Fruit fly (Drosophila melanogaster) whole organism, embryonic: ENCODE measurements around the gene pyd.

ENCODE experiments used
- ATbp ChIP-seq: fragments of 200-800 bp; sonication (Bioruptor generic); optimal IDR thresholded peaks from 2 replicates; lab custom pipeline; 2017; ENCODE audit warnings: missing biosample characterization, mild to moderate bottlenecking, missing genetic modification characterization, missing genetic modification reagents
- CG10274 ChIP-seq: fragments of 200-800 bp; sonication (Bioruptor generic); optimal IDR thresholded peaks from 3 replicates; lab custom pipeline; 2017; ENCODE audit warnings: missing biosample characterization, mild to moderate bottlenecking, missing genetic modification characterization
- CG10366 ChIP-seq: fragments of 200-800 bp; sonication (Bioruptor generic); IDR thresholded peaks from 2 replicates; pipeline ENCODE4 v1.3.6; 2022; ENCODE audit warnings: missing biosample characterization, missing genetic modification characterization
- CG10565 ChIP-seq: fragments of 200-800 bp; sonication (Bioruptor generic); optimal IDR thresholded peaks from 3 replicates; lab custom pipeline; 2016; ENCODE audit warnings: missing biosample characterization, mild to moderate bottlenecking, missing genetic modification characterization
- CG12071 ChIP-seq: fragments of 200-800 bp; sonication (Bioruptor generic); optimal IDR thresholded peaks from 3 replicates; lab custom pipeline; 2018; ENCODE audit warnings: missing biosample characterization, mild to moderate bottlenecking, missing genetic modification characterization
- CG12391 ChIP-seq: fragments of 200-800 bp; sonication (Bioruptor generic); optimal IDR thresholded peaks from 3 replicates; lab custom pipeline; 2018; ENCODE audit warnings: missing biosample characterization, mild to moderate bottlenecking, missing genetic modification characterization, moderate library complexity
- CG13775 ChIP-seq: fragments of 200-800 bp; sonication (Bioruptor generic); optimal IDR thresholded peaks from 3 replicates; lab custom pipeline; 2017; ENCODE audit warnings: missing biosample characterization, mild to moderate bottlenecking, missing genetic modification characterization
- CG15269 ChIP-seq: fragments of 200-800 bp; sonication (Bioruptor generic); optimal IDR thresholded peaks from 2 replicates; lab custom pipeline; 2018; ENCODE audit warnings: missing biosample characterization, mild to moderate bottlenecking, missing genetic modification characterization, moderate library complexity
- CG1529 ChIP-seq: fragments of 200-800 bp; sonication (Bioruptor generic); optimal IDR thresholded peaks from 3 replicates; lab custom pipeline; 2018; ENCODE audit warnings: missing biosample characterization, missing genetic modification characterization
- CG16815 ChIP-seq: fragments of 200-800 bp; sonication (Bioruptor generic); optimal IDR thresholded peaks from 3 replicates; lab custom pipeline; 2017; ENCODE audit warnings: missing biosample characterization, mild to moderate bottlenecking, missing genetic modification characterization
- CG17361 ChIP-seq: fragments of 200-800 bp; sonication (Bioruptor generic); IDR thresholded peaks from 3 replicates; pipeline ENCODE4 v1.3.6; 2022; ENCODE audit warnings: missing biosample characterization, missing genetic modification characterization
- CG17802 ChIP-seq: fragments of 200-800 bp; sonication (Bioruptor generic); optimal IDR thresholded peaks from 2 replicates; lab custom pipeline; 2018; ENCODE audit warnings: missing biosample characterization, mild to moderate bottlenecking, missing genetic modification characterization, moderate library complexity
- CG31365 ChIP-seq: fragments of 200-800 bp; sonication (Bioruptor generic); optimal IDR thresholded peaks from 2 replicates; lab custom pipeline; 2018; ENCODE audit warnings: missing biosample characterization, mild to moderate bottlenecking, missing genetic modification characterization
- CG3163 ChIP-seq: fragments of 200-800 bp; sonication (Bioruptor generic); optimal IDR thresholded peaks from 3 replicates; lab custom pipeline; 2016; ENCODE audit warnings: missing biosample characterization, missing genetic modification characterization
- CG32767 ChIP-seq: fragments of 200-800 bp; sonication (Bioruptor generic); IDR thresholded peaks from 2 replicates; pipeline ENCODE4 v1.3.6; 2022; ENCODE audit warnings: missing biosample characterization, missing genetic modification characterization
- CG3995 ChIP-seq: fragments of 200-800 bp; sonication (Bioruptor generic); optimal IDR thresholded peaks from 3 replicates; lab custom pipeline; 2016; ENCODE audit warnings: missing biosample characterization, missing genetic modification characterization
- CG4328 ChIP-seq: fragments of 200-800 bp; sonication (Bioruptor generic); optimal IDR thresholded peaks from 3 replicates; lab custom pipeline; 2017; ENCODE audit warnings: missing biosample characterization, missing genetic modification reagents, missing genetic modification characterization
- CG5245 ChIP-seq: fragments of 200-800 bp; sonication (Bioruptor generic); optimal IDR thresholded peaks from 3 replicates; lab custom pipeline; 2016; ENCODE audit warnings: missing biosample characterization, missing genetic modification characterization
- CG7786 ChIP-seq: fragments of 200-800 bp; sonication (Bioruptor generic); optimal IDR thresholded peaks from 2 replicates; lab custom pipeline; 2016; ENCODE audit warnings: missing biosample characterization, missing genetic modification characterization
- CG8089 ChIP-seq: fragments of 200-800 bp; sonication (Bioruptor generic); optimal IDR thresholded peaks from 3 replicates; lab custom pipeline; 2016; ENCODE audit warnings: missing biosample characterization, missing genetic modification characterization
- Dip2 ChIP-seq: fragments of 200-800 bp; sonication (Bioruptor generic); IDR thresholded peaks from 2 replicates; pipeline ENCODE4 v1.3.6; 2022; ENCODE audit warnings: missing biosample characterization, missing genetic modification characterization
- Dp ChIP-seq: fragments of 200-800 bp; sonication (Bioruptor generic); optimal IDR thresholded peaks from 2 replicates; lab custom pipeline; 2018; ENCODE audit warnings: missing biosample characterization, mild to moderate bottlenecking, missing genetic modification characterization, moderate library complexity
- Drgx ChIP-seq: fragments of 200-800 bp; sonication (Bioruptor generic); IDR thresholded peaks from 2 replicates; pipeline ENCODE4 v1.3.6; 2022; ENCODE audit warnings: missing biosample characterization, missing genetic modification characterization
- Hr51 ChIP-seq, 2 experiments: fragments of 200-800 bp; sonication (Bioruptor generic); optimal IDR thresholded peaks; 2 replicates in 1 of 2; 3 replicates in 1 of 2; lab custom pipeline; 2016 to 2018; ENCODE audit warnings: missing biosample characterization in 2 of 2, missing genetic modification characterization in 2 of 2, mild to moderate bottlenecking in 1 of 2, moderate library complexity in 1 of 2
- MTF-1 ChIP-seq: fragments of 200-800 bp; sonication (Bioruptor generic); optimal IDR thresholded peaks from 2 replicates; lab custom pipeline; 2018; ENCODE audit warnings: missing biosample characterization, mild to moderate bottlenecking, missing genetic modification characterization, borderline replicate concordance
- Meics ChIP-seq: fragments of 200-800 bp; sonication (Bioruptor generic); optimal IDR thresholded peaks from 2 replicates; lab custom pipeline; 2017; ENCODE audit warnings: missing biosample characterization, mild to moderate bottlenecking, missing genetic modification characterization
- NC2β ChIP-seq: fragments of 200-800 bp; sonication (Bioruptor generic); optimal IDR thresholded peaks from 2 replicates; lab custom pipeline; 2016; ENCODE audit warnings: missing biosample characterization, missing genetic modification characterization
- NFAT ChIP-seq: fragments of 200-800 bp; sonication (Bioruptor generic); IDR thresholded peaks from 2 replicates; pipeline ENCODE4 v1.3.6; 2022; ENCODE audit warnings: missing biosample characterization, missing genetic modification characterization
- Nf-YA ChIP-seq: fragments of 200-800 bp; sonication (Bioruptor generic); IDR thresholded peaks from 2 replicates; pipeline ENCODE4 v1.3.6; 2022; ENCODE audit warnings: missing biosample characterization, missing genetic modification characterization
- NfI ChIP-seq: fragments of 200-800 bp; sonication (Bioruptor generic); optimal IDR thresholded peaks from 3 replicates; lab custom pipeline; 2018; ENCODE audit warnings: missing biosample characterization, mild to moderate bottlenecking, missing genetic modification characterization, moderate library complexity
- Oaz ChIP-seq: fragments of 200-800 bp; sonication (Bioruptor generic); IDR thresholded peaks from 2 replicates; pipeline ENCODE4 v1.3.6; 2022; ENCODE audit warnings: missing biosample characterization, missing genetic modification characterization
- Opbp ChIP-seq: fragments of 200-800 bp; sonication (Bioruptor generic); IDR thresholded peaks from 3 replicates; pipeline ENCODE4 v1.3.6; 2022; ENCODE audit warnings: missing biosample characterization, missing genetic modification characterization; ENCODE audit not compliant: partially characterized antibody
- Rfx ChIP-seq: fragments of 200-800 bp; sonication (Bioruptor generic); IDR thresholded peaks from 2 replicates; pipeline ENCODE4 v1.3.6; 2022; ENCODE audit warnings: missing biosample characterization, missing genetic modification characterization
- amos ChIP-seq: fragments of 200-800 bp; sonication (Bioruptor generic); IDR thresholded peaks from 2 replicates; pipeline ENCODE4 v1.3.6; 2022; ENCODE audit warnings: missing biosample characterization, missing genetic modification characterization; ENCODE audit not compliant: partially characterized antibody
- bbx ChIP-seq: fragments of 200-800 bp; sonication (Bioruptor generic); IDR thresholded peaks from 2 replicates; pipeline ENCODE4 v1.3.6; 2022; ENCODE audit warnings: missing biosample characterization, missing genetic modification characterization; ENCODE audit not compliant: partially characterized antibody
- bowl ChIP-seq: fragments of 200-800 bp; sonication (Bioruptor generic); IDR thresholded peaks from 2 replicates; pipeline ENCODE4 v1.3.6; 2022; ENCODE audit warnings: missing biosample characterization, missing genetic modification characterization
- btn ChIP-seq: fragments of 200-800 bp; sonication (Bioruptor generic); optimal IDR thresholded peaks from 2 replicates; lab custom pipeline; 2016; ENCODE audit warnings: missing biosample characterization, missing genetic modification characterization
- chif ChIP-seq, 2 experiments: fragments of 200-800 bp; sonication (Bioruptor generic); optimal IDR thresholded peaks; 3 replicates each; lab custom pipeline; 2016; ENCODE audit warnings: missing biosample characterization in 2 of 2, missing genetic modification characterization in 2 of 2
- danr ChIP-seq: fragments of 200-800 bp; sonication (Bioruptor generic); IDR thresholded peaks from 2 replicates; pipeline ENCODE4 v1.3.6; 2022; ENCODE audit warnings: missing biosample characterization, missing genetic modification characterization
- dmrt99B ChIP-seq: fragments of 200-800 bp; sonication (Bioruptor generic); optimal IDR thresholded peaks from 2 replicates; lab custom pipeline; 2018; ENCODE audit warnings: missing biosample characterization, mild to moderate bottlenecking, missing genetic modification characterization, moderate library complexity
- ewg ChIP-seq: fragments of 200-800 bp; sonication (Bioruptor generic); optimal IDR thresholded peaks from 3 replicates; lab custom pipeline; 2017; ENCODE audit warnings: mild to moderate bottlenecking, missing biosample characterization, missing genetic modification reagents, missing genetic modification characterization
- eyg ChIP-seq: fragments of 200-800 bp; sonication (Bioruptor generic); optimal IDR thresholded peaks from 3 replicates; lab custom pipeline; 2016; ENCODE audit warnings: missing biosample characterization, missing genetic modification characterization
- gce ChIP-seq: fragments of 200-800 bp; sonication (Bioruptor generic); IDR thresholded peaks from 3 replicates; pipeline ENCODE4 v1.3.6; 2022; ENCODE audit warnings: missing biosample characterization, missing genetic modification characterization
- gsb-n ChIP-seq: fragments of 200-800 bp; sonication (Bioruptor generic); optimal IDR thresholded peaks from 3 replicates; lab custom pipeline; 2018; ENCODE audit warnings: missing biosample characterization, mild to moderate bottlenecking, missing genetic modification characterization
- mirr ChIP-seq: fragments of 200-800 bp; sonication (Bioruptor generic); optimal IDR thresholded peaks from 3 replicates; lab custom pipeline; 2018; ENCODE audit warnings: missing biosample characterization, mild to moderate bottlenecking, missing genetic modification characterization
- org-1 ChIP-seq: fragments of 200-800 bp; sonication (Bioruptor generic); optimal IDR thresholded peaks from 2 replicates; lab custom pipeline; 2017; ENCODE audit warnings: missing biosample characterization, missing genetic modification characterization
- repo ChIP-seq: fragments of 200-800 bp; sonication (Bioruptor generic); optimal IDR thresholded peaks from 2 replicates; lab custom pipeline; 2016; ENCODE audit warnings: missing biosample characterization, missing genetic modification characterization
- tap ChIP-seq: fragments of 200-800 bp; optimal IDR thresholded peaks from 3 replicates; lab custom pipeline; 2019; ENCODE audit warnings: missing biosample characterization, mild to moderate bottlenecking, missing genetic modification characterization, moderate library complexity
- tin ChIP-seq: fragments of 200-800 bp; sonication (Bioruptor generic); optimal IDR thresholded peaks from 3 replicates; lab custom pipeline; 2016; ENCODE audit warnings: missing biosample characterization, missing genetic modification characterization
- zen2 ChIP-seq: fragments of 200-800 bp; sonication (Bioruptor generic); IDR thresholded peaks from 3 replicates; pipeline ENCODE4 v1.3.6; 2022; ENCODE audit warnings: missing biosample characterization, missing genetic modification characterization; ENCODE audit not compliant: partially characterized antibody
- zfh2 ChIP-seq: fragments of 200-800 bp; sonication (Bioruptor generic); optimal IDR thresholded peaks from 2 replicates; lab custom pipeline; 2016; ENCODE audit warnings: missing biosample characterization, missing genetic modification characterization

The pyd gene

DNA sequence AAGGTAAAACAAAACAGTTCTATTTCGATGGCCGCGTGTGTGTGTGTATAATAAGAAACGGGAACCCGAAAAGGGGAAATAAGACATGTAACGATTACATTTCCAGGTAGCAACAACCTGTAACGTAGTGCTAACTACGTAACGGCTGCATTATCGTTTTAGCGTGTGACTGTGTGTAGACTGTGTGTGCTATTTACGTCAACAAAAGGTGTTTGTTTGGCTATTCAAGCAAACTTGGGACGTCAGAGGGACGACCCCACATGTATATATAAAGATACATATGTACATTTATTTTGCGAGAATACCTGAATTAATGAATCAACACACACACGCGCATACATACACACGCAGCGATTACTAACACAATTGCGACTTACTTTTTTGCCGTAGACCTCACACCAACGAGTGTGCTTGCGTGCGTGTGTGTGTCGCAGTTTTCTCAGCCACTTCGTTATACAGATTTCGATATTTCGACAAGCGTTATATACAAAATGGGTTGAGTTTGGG is 112.1 kb downstream of the pyd start (continued):
- TF ChIP-seq repo, result no peak
- TF ChIP-seq NfI (GFP tag; lab: Kevin White, UChicago), result no peak
- no peak for TF ChIP-seq CG12391 (tag; lab: Kevin White, UChicago)
- no peak; the same call in 1 of the 2 replicates for TF ChIP-seq amos (GFP tag; lab: Robert Waterston, UW)
- TF ChIP-seq Oaz (GFP tag; lab: Robert Waterston, UW), result no peak
- no peak for TF ChIP-seq Dip2 (GFP tag; lab: Robert Waterston, UW)
- no peak for TF ChIP-seq bowl (GFP tag; lab: Robert Waterston, UW)
- no peak for TF ChIP-seq eyg (GFP tag; lab: Kevin White, UChicago)
- TF ChIP-seq NC2β (GFP tag; lab: Kevin White, UChicago), result no peak
- peak; percentile 2 for TF ChIP-seq MTF-1
- TF ChIP-seq CG12071 (GFP tag; lab: Kevin White, UChicago), result peak; percentile 48
- no peak for TF ChIP-seq CG3995 (GFP tag; lab: Kevin White, UChicago)
- no peak for TF ChIP-seq CG31365
- no peak for TF ChIP-seq CG32767
- TF ChIP-seq CG16815, result no peak
- TF ChIP-seq Dp (GFP tag; lab: Kevin White, UChicago), result no peak
- no peak for TF ChIP-seq bbx (GFP tag; lab: Robert Waterston, UW)
- no peak for TF ChIP-seq CG17361 (GFP tag; lab: Robert Waterston, UW)
- TF ChIP-seq zen2 (GFP tag; lab: Robert Waterston, UW), result no peak
- TF ChIP-seq CG10565 (GFP tag; lab: Kevin White, UChicago), result no peak
- TF ChIP-seq CG7786 (GFP tag; lab: Kevin White, UChicago), result no peak
- TF ChIP-seq CG10366 (GFP tag; lab: Robert Waterston, UW), result no peak
- peak; percentile 27 for TF ChIP-seq org-1
- peak; percentile 61 for TF ChIP-seq mirr (GFP tag; lab: Kevin White, UChicago)
- no peak for TF ChIP-seq tap (tag; lab: Kevin White, UChicago)
- TF ChIP-seq dmrt99B (tag; lab: Kevin White, UChicago), result no peak
- TF ChIP-seq Meics (GFP tag; lab: Kevin White, UChicago), result peak; percentile 24
- TF ChIP-seq gce (GFP tag; lab: Robert Waterston, UW), result no peak
- no peak for TF ChIP-seq tin (GFP tag; lab: Kevin White, UChicago)
- no peak for TF ChIP-seq CG17802 (tag; lab: Kevin White, UChicago)
- no peak for TF ChIP-seq Nf-YA (GFP tag; lab: Robert Waterston, UW)
- TF ChIP-seq CG3163 (GFP tag; lab: Kevin White, UChicago), result no peak
- TF ChIP-seq Hr51 (GFP tag; optimal IDR thresholded peaks at IDR 0.05; lab: Kevin White, UChicago), result peak in 1 of 2 experiments; percentile 27
- TF ChIP-seq Opbp (GFP tag; lab: Robert Waterston, UW), result 0 out of 3 replicates have a peak, but pooled peaks have one; percentile 7
- no peak for TF ChIP-seq chif (GFP tag; optimal IDR thresholded peaks at IDR 0.05; lab: Kevin White, UChicago)
- no peak for TF ChIP-seq CG5245
- TF ChIP-seq btn, result no peak
- no peak for TF ChIP-seq ewg
- no peak for TF ChIP-seq gsb-n (tag; lab: Kevin White, UChicago)
- TF ChIP-seq CG13775 (GFP tag; lab: Kevin White, UChicago), result no peak
- TF ChIP-seq CG8089, result no peak
- peak; percentile 47; the same call in 1 of the 2 replicates for TF ChIP-seq Rfx (GFP tag; lab: Robert Waterston, UW)
- TF ChIP-seq CG4328 (GFP tag; lab: Kevin White, UChicago), result peak; percentile 18
- TF ChIP-seq ATbp (GFP tag; lab: Kevin White, UChicago), result peak; percentile 14
- peak; percentile 23 for TF ChIP-seq CG15269 (tag; lab: Kevin White, UChicago)
- no peak for TF ChIP-seq zfh2 (GFP tag; lab: Kevin White, UChicago)
- no peak for TF ChIP-seq CG1529 (GFP tag; lab: Kevin White, UChicago)
- TF ChIP-seq NFAT, result no peak; the same call in 1 of the 2 replicates
- TF ChIP-seq CG10274 (GFP tag; lab: Kevin White, UChicago), result peak; percentile 21
- peak; percentile 34; the same call in 1 of the 2 replicates for TF ChIP-seq danr (GFP tag; lab: Robert Waterston, UW)
- no peak for TF ChIP-seq Drgx (GFP tag; lab: Robert Waterston, UW)
